Worm (Caenorhabditis elegans) whole organism, L1 larva: ENCODE results near the gene art-1.

ENCODE experiments used
- ceh-63 ChIP-seq: fragments of 200-800 bp; sonication (Bioruptor generic); optimal IDR thresholded peaks from 2 replicates; lab custom pipeline; 2018; ENCODE audit warnings: mild to moderate bottlenecking, missing genetic modification characterization, missing compliant biosample characterization
- fos-1 ChIP-seq: fragments of 150-350 bp; optimal IDR thresholded peaks from 2 replicates; lab custom pipeline; 2014; ENCODE audit warnings: missing biosample characterization, missing genetic modification characterization
- lin-39 ChIP-seq: fragments of 150-350 bp; optimal IDR thresholded peaks from 2 replicates; lab custom pipeline; 2014; ENCODE audit warnings: missing biosample characterization, missing genetic modification reagents, missing genetic modification characterization

- no peak for TF ChIP-seq fos-1
- TF ChIP-seq ceh-63 (GFP tag; lab: Kevin White, UChicago) = no peak
- TF ChIP-seq lin-39 = no peak
Observed at ce11 chrII:6978908-6979307, 6.9 kb upstream of the art-1 start.
